Fruit fly (Drosophila melanogaster): ENCODE measurements around the gene Sirt1.

Sirt1 gene

DNA sequence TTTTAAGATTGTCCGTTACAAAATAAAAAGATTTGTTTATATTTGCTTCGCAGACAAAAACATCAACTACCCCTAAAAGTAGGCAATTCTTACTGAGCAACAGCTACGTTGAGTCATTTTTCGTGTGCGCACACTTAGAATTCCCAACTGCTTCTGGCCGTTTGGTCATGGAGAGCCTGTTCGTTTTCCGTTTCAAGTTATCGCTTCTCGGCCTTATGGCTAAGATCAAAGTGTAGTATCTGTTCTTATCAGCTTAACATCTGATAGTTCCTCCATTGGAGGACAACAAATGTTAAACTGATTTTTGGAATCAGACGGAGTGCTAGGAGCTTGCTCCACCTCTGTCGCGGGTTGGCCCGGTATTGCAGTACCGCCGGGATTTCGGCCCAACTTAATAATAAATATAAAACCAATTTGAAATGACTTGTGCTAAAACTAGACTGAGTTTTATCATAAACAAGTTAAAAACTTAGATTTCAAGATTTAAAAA, 50.3 kb downstream of the Sirt1 start (continued):
- TF ChIP-seq pros (GFP tag; optimal IDR thresholded peaks at IDR 0.05) (peak; percentile 98), rib (GFP tag; IDR thresholded peaks at IDR 0.05) (peak; percentile 67), CG1603 (tag; optimal IDR thresholded peaks at IDR 0.05) (peak; percentile 46), Sry-δ (GFP tag; optimal IDR thresholded peaks at IDR 0.05) (peak; percentile 29), CG12391 (tag; optimal IDR thresholded peaks at IDR 0.05) (peak; percentile 33), trh (GFP tag; optimal IDR thresholded peaks at IDR 0.05) (peak; percentile 8), CG12104 (GFP tag; optimal IDR thresholded peaks at IDR 0.05) (peak; percentile 5), CG6854 (GFP tag; optimal IDR thresholded peaks at IDR 0.05) (peak; percentile 31), Atf3 (GFP tag; optimal IDR thresholded peaks at IDR 0.05) (peak; percentile 21), CG1233 (GFP tag; optimal IDR thresholded peaks at IDR 0.05) (peak; percentile 67), Drgx (GFP tag; IDR thresholded peaks at IDR 0.05) (peak; percentile 61), dmrt11E (tag; optimal IDR thresholded peaks at IDR 0.05) (peak; percentile 27), Mes4 (GFP tag; optimal IDR thresholded peaks at IDR 0.05) (peak; percentile 58), cwo (GFP tag; optimal IDR thresholded peaks at IDR 0.05) (peak; percentile 52), Rfx (GFP tag; IDR thresholded peaks at IDR 0.05) (peak; percentile 56; the same call in 1 of the 2 replicates), NC2α (GFP tag; optimal IDR thresholded peaks at IDR 0.05) (peak; percentile 53), Scr (GFP tag; IDR thresholded peaks at IDR 0.05; ENCODE audit: partially characterized antibody) (peak; percentile 47), Stat92E (GFP tag; optimal IDR thresholded peaks at IDR 0.05) (peak in 1 of 3 experiments; percentile 87), CG5245 (GFP tag; optimal IDR thresholded peaks at IDR 0.05) (peak; percentile 37), scrt (GFP tag; optimal IDR thresholded peaks at IDR 0.05) (peak; percentile 39), CG34224 (GFP tag; IDR thresholded peaks at IDR 0.05; ENCODE audit: partially characterized antibody) (peak; percentile 35; the same call in 1 of the 3 replicates), CG9932 (GFP tag; IDR thresholded peaks at IDR 0.05) (peak; percentile 59; the same call in 1 of the 2 replicates), repo (GFP tag; optimal IDR thresholded peaks at IDR 0.05) (peak; percentile 73), Ets65A (GFP tag) (peak; percentile 93)

Measured in whole organism, embryonic.